Worm (Caenorhabditis elegans) whole organism, late embryonic: Measurements from ENCODE around the gene F41G3.3.

Source experiments
- C08G9.2 ChIP-seq: sonication (generic microtip); optimal IDR thresholded peaks from 2 replicates; lab custom pipeline; 2016; ENCODE audit warnings: mild to moderate bottlenecking, missing genetic modification characterization, moderate library complexity, missing compliant biosample characterization
- F13H6.1 ChIP-seq: sonication (generic microtip); optimal IDR thresholded peaks from 2 replicates; lab custom pipeline; 2016; ENCODE audit warnings: missing genetic modification characterization, missing compliant biosample characterization
- K02D7.2 ChIP-seq: sonication (generic microtip); optimal IDR thresholded peaks from 2 replicates; lab custom pipeline; 2017; ENCODE audit warnings: mild to moderate bottlenecking, missing genetic modification characterization, missing compliant biosample characterization
- K09A11.1 ChIP-seq: sonication (generic microtip); optimal IDR thresholded peaks from 2 replicates; lab custom pipeline; 2017; ENCODE audit warnings: antibody characterized with exemption, mild to moderate bottlenecking, missing genetic modification characterization, missing compliant biosample characterization; ENCODE audit not compliant: insufficient read depth
- ceh-18 ChIP-seq: sonication (generic microtip); optimal IDR thresholded peaks from 2 replicates; lab custom pipeline; 2016; ENCODE audit warnings: missing genetic modification characterization, missing compliant biosample characterization
- ceh-19 ChIP-seq: fragments of 200-800 bp; sonication (Bioruptor generic); optimal IDR thresholded peaks from 2 replicates; lab custom pipeline; 2018; ENCODE audit warnings: mild to moderate bottlenecking, missing genetic modification characterization, missing compliant biosample characterization
- ceh-2 ChIP-seq: sonication (generic microtip); optimal IDR thresholded peaks from 2 replicates; lab custom pipeline; 2016; ENCODE audit warnings: missing genotype, missing genetic modification characterization, missing compliant biosample characterization
- ceh-22 ChIP-seq: sonication (generic microtip); optimal IDR thresholded peaks from 2 replicates; lab custom pipeline; 2017; ENCODE audit warnings: missing biosample characterization, missing genetic modification characterization
- ceh-30 ChIP-seq: fragments of 150-350 bp; optimal IDR thresholded peaks from 2 replicates; lab custom pipeline; 2014; ENCODE audit warnings: missing biosample characterization, missing genetic modification characterization
- ceh-31 ChIP-seq: sonication (generic microtip); optimal IDR thresholded peaks from 2 replicates; lab custom pipeline; 2016; ENCODE audit warnings: missing genetic modification characterization, missing compliant biosample characterization
- ceh-34 ChIP-seq: sonication (generic microtip); optimal IDR thresholded peaks from 2 replicates; lab custom pipeline; 2016; ENCODE audit warnings: mild to moderate bottlenecking, missing genetic modification characterization, missing compliant biosample characterization
- ceh-45 ChIP-seq: fragments of 200-800 bp; sonication (Bioruptor generic); IDR thresholded peaks from 2 replicates; pipeline ENCODE4 v1.3.6; 2022; ENCODE audit warnings: missing genetic modification reagents, missing genetic modification characterization, missing compliant biosample characterization
- ceh-48 ChIP-seq: sonication (generic microtip); optimal IDR thresholded peaks from 2 replicates; lab custom pipeline; 2016; ENCODE audit warnings: missing genetic modification characterization, inconsistent platforms, missing compliant biosample characterization
- dmd-4 ChIP-seq: sonication (generic microtip); optimal IDR thresholded peaks from 2 replicates; lab custom pipeline; 2016; ENCODE audit warnings: borderline replicate concordance, missing genetic modification characterization, missing compliant biosample characterization
- dve-1 ChIP-seq: sonication (generic microtip); optimal IDR thresholded peaks from 2 replicates; lab custom pipeline; 2017; ENCODE audit warnings: antibody characterized with exemption, mild to moderate bottlenecking, missing genetic modification characterization, missing compliant biosample characterization
- elt-2 ChIP-seq: sonication (generic microtip); optimal IDR thresholded peaks from 2 replicates; lab custom pipeline; 2016; ENCODE audit warnings: missing genetic modification reagents, missing genetic modification characterization, missing compliant biosample characterization
- eyg-1 ChIP-seq: sonication (generic microtip); optimal IDR thresholded peaks from 2 replicates; lab custom pipeline; 2016; ENCODE audit warnings: missing genotype, missing genetic modification characterization, missing compliant biosample characterization
- fax-1 ChIP-seq: sonication (generic microtip); optimal IDR thresholded peaks from 2 replicates; lab custom pipeline; 2016; ENCODE audit warnings: missing genotype, missing genetic modification characterization, missing compliant biosample characterization
- fkh-10 ChIP-seq: fragments of 150-350 bp; optimal IDR thresholded peaks from 2 replicates; lab custom pipeline; 2014; ENCODE audit warnings: missing biosample characterization, missing genetic modification reagents, missing genetic modification characterization
- fkh-6 ChIP-seq: sonication (generic microtip); optimal IDR thresholded peaks from 2 replicates; lab custom pipeline; 2016; ENCODE audit warnings: missing genetic modification characterization, missing compliant biosample characterization
- hlh-13 ChIP-seq: fragments of 200-800 bp; sonication (Bioruptor generic); optimal IDR thresholded peaks from 2 replicates; lab custom pipeline; 2018; ENCODE audit warnings: mild to moderate bottlenecking, missing genetic modification characterization, missing compliant biosample characterization
- hlh-15 ChIP-seq: sonication (generic microtip); optimal IDR thresholded peaks from 2 replicates; lab custom pipeline; 2016; ENCODE audit warnings: missing genetic modification characterization, missing compliant biosample characterization
- hlh-30 ChIP-seq: sonication (generic microtip); optimal IDR thresholded peaks from 2 replicates; lab custom pipeline; 2017; ENCODE audit warnings: antibody characterized with exemption, missing genetic modification characterization, missing compliant biosample characterization; ENCODE audit not compliant: insufficient read depth
- hlh-8 ChIP-seq: sonication (generic microtip); optimal IDR thresholded peaks from 2 replicates; lab custom pipeline; 2016; ENCODE audit warnings: missing genotype, missing genetic modification characterization, missing compliant biosample characterization
- lim-6 ChIP-seq: sonication (generic microtip); optimal IDR thresholded peaks from 2 replicates; lab custom pipeline; 2016; ENCODE audit warnings: missing genetic modification characterization, missing compliant biosample characterization
- madf-2 ChIP-seq: sonication (generic microtip); optimal IDR thresholded peaks from 2 replicates; lab custom pipeline; 2017; ENCODE audit warnings: missing genetic modification characterization, missing compliant biosample characterization
- nhr-11 ChIP-seq: fragments of 150-350 bp; optimal IDR thresholded peaks from 2 replicates; lab custom pipeline; 2014; ENCODE audit warnings: missing biosample characterization, missing genetic modification characterization
- nhr-232 ChIP-seq: sonication (generic microtip); optimal IDR thresholded peaks from 2 replicates; lab custom pipeline; 2016; ENCODE audit warnings: missing genetic modification characterization, missing compliant biosample characterization
- npax-4 ChIP-seq: sonication (generic microtip); optimal IDR thresholded peaks from 2 replicates; lab custom pipeline; 2016; ENCODE audit warnings: missing genetic modification characterization, missing compliant biosample characterization
- pag-3 ChIP-seq: sonication (generic microtip); optimal IDR thresholded peaks from 2 replicates; lab custom pipeline; 2016; ENCODE audit warnings: missing compliant biosample characterization, missing genetic modification characterization, borderline replicate concordance
- pat-9 ChIP-seq: fragments of 200-800 bp; sonication (Bioruptor generic); optimal IDR thresholded peaks from 2 replicates; lab custom pipeline; 2018; ENCODE audit warnings: mild to moderate bottlenecking, missing genetic modification characterization, moderate library complexity, missing compliant biosample characterization
- pax-1 ChIP-seq: fragments of 150-350 bp; optimal IDR thresholded peaks from 2 replicates; lab custom pipeline; 2014; ENCODE audit warnings: missing biosample characterization, missing genetic modification characterization
- pha-4 ChIP-seq: fragments of 150-350 bp; optimal IDR thresholded peaks from 2 replicates; lab custom pipeline; 2018; ENCODE audit warnings: missing biosample characterization, missing genetic modification reagents, missing genetic modification characterization
- pqm-1 ChIP-seq: sonication (generic microtip); optimal IDR thresholded peaks from 2 replicates; lab custom pipeline; 2016; ENCODE audit warnings: missing genetic modification characterization, missing compliant biosample characterization
- pros-1 ChIP-seq: fragments of 150-350 bp; optimal IDR thresholded peaks from 2 replicates; lab custom pipeline; 2014; ENCODE audit warnings: missing biosample characterization, missing genetic modification reagents, missing genetic modification characterization
- ref-2 ChIP-seq: sonication (generic microtip); optimal IDR thresholded peaks from 2 replicates; lab custom pipeline; 2016; ENCODE audit warnings: missing genetic modification characterization, missing compliant biosample characterization
- rnt-1 ChIP-seq: sonication (generic microtip); optimal IDR thresholded peaks from 2 replicates; lab custom pipeline; 2016; ENCODE audit warnings: missing genetic modification characterization, missing compliant biosample characterization
- sdc-2 ChIP-seq: sonication (generic microtip); optimal IDR thresholded peaks from 2 replicates; lab custom pipeline; 2016; ENCODE audit warnings: missing genotype, missing genetic modification characterization, missing compliant biosample characterization
- sox-4 ChIP-seq: sonication (generic microtip); optimal IDR thresholded peaks from 2 replicates; lab custom pipeline; 2017; ENCODE audit warnings: mild to moderate bottlenecking, missing genetic modification characterization, inconsistent platforms, missing compliant biosample characterization
- syd-9 ChIP-seq: sonication (generic microtip); optimal IDR thresholded peaks from 2 replicates; lab custom pipeline; 2016; ENCODE audit warnings: mild to moderate bottlenecking, missing genetic modification characterization, moderate library complexity, missing compliant biosample characterization
- tbx-2 ChIP-seq: sonication (generic microtip); optimal IDR thresholded peaks from 2 replicates; lab custom pipeline; 2016; ENCODE audit warnings: missing genetic modification characterization, missing compliant biosample characterization
- ttx-3 ChIP-seq: sonication (generic microtip); optimal IDR thresholded peaks from 2 replicates; lab custom pipeline; 2016; ENCODE audit warnings: missing genetic modification reagents, missing genetic modification characterization, missing compliant biosample characterization
- unc-3 ChIP-seq, 2 experiments: fragments of 200-800 bp in 1 of 2; sonication (Bioruptor generic) in 1 of 2; sonication (generic microtip) in 1 of 2; conservative IDR thresholded peaks in 1 of 2; optimal IDR thresholded peaks in 1 of 2; 2 replicates each; pipeline versions ENCODE4 v1.3.6 to Lab custom; 2016 to 2022; ENCODE audit warnings: missing compliant biosample characterization in 2 of 2, missing genetic modification characterization in 2 of 2, missing genetic modification reagents in 1 of 2
- unc-42 ChIP-seq: sonication (generic microtip); optimal IDR thresholded peaks from 2 replicates; lab custom pipeline; 2016; ENCODE audit warnings: missing genotype, missing genetic modification characterization, missing compliant biosample characterization
- unc-55 ChIP-seq: sonication (generic microtip); optimal IDR thresholded peaks from 2 replicates; lab custom pipeline; 2017; ENCODE audit warnings: missing biosample characterization, missing genetic modification reagents, missing genetic modification characterization
- unc-86 ChIP-seq: sonication (generic microtip); optimal IDR thresholded peaks from 2 replicates; lab custom pipeline; 2016; ENCODE audit warnings: missing genetic modification characterization, missing compliant biosample characterization
- ztf-16 ChIP-seq: sonication (generic microtip); optimal IDR thresholded peaks from 2 replicates; lab custom pipeline; 2017; ENCODE audit warnings: missing genetic modification characterization, missing compliant biosample characterization

The F41G3.3 gene

ce11 chrII:6729331-6729730 lies 27.0 kb upstream of the F41G3.3 start, which contains the start of gene T14B4.8 (continued):
- no peak for TF ChIP-seq ref-2 (tag; lab: Kevin White, UChicago)
- TF ChIP-seq fkh-10 (GFP tag; lab: Kevin White, UChicago): no peak
- TF ChIP-seq tbx-2 (tag; lab: Kevin White, UChicago): peak; percentile 21
- peak; percentile 31 for TF ChIP-seq ceh-31 (tag; lab: Kevin White, UChicago)
- no peak for TF ChIP-seq hlh-15
- no peak for TF ChIP-seq K02D7.2 (tag; lab: Kevin White, UChicago)
- TF ChIP-seq hlh-30 (tag; lab: Kevin White, UChicago): no peak
- TF ChIP-seq ztf-16 (tag; lab: Kevin White, UChicago): no peak

DNA sequence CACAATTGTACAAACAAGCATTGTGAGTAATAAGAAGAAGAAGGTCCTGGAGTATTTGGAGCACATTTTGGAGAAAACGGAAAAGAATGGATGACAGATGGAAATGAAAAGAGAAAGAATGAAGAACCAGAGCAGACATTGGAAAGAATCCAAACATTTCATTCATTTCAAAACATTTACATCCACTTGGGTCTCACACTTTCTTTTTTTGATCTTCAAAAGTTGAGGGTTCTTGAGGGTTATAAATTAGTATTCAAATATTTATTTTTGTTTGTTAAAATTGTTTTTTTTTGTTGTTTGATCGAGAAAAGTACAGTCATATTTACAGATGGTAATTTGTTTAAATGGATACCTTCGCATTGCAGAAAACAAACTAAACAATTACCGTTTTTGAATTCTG lies 22.6 kb upstream of the F41G3.3 start, which contains the start of gene T14B4.9:
TSS of gene T14B4.9 (minus strand) at position 101 of the 400 bp plus-strand sequence.
- TF ChIP-seq unc-3 (GFP tag; conservative IDR thresholded peaks at IDR 0.05; lab: Robert Waterston, UW): no peak
- TF ChIP-seq unc-3 (tag; optimal IDR thresholded peaks at IDR 0.05; lab: Kevin White, UChicago): no peak
- TF ChIP-seq ceh-19 (GFP tag; lab: Kevin White, UChicago): no peak
- TF ChIP-seq nhr-11 (tag; lab: Kevin White, UChicago): no peak
- no peak for TF ChIP-seq C08G9.2
- TF ChIP-seq unc-42 (tag; lab: Kevin White, UChicago): no peak
- no peak for TF ChIP-seq ceh-34 (tag; lab: Kevin White, UChicago)
- TF ChIP-seq K02D7.2 (tag; lab: Kevin White, UChicago): no peak
- TF ChIP-seq F13H6.1 (tag; lab: Kevin White, UChicago): no peak
- no peak for TF ChIP-seq pqm-1
- TF ChIP-seq eyg-1 (tag; lab: Kevin White, UChicago): no peak
- TF ChIP-seq pha-4 (tag; lab: Kevin White, UChicago): no peak
- TF ChIP-seq npax-4 (tag; lab: Kevin White, UChicago): no peak
- no peak for TF ChIP-seq hlh-13 (GFP tag; lab: Kevin White, UChicago)
- TF ChIP-seq dmd-4: no peak

DNA sequence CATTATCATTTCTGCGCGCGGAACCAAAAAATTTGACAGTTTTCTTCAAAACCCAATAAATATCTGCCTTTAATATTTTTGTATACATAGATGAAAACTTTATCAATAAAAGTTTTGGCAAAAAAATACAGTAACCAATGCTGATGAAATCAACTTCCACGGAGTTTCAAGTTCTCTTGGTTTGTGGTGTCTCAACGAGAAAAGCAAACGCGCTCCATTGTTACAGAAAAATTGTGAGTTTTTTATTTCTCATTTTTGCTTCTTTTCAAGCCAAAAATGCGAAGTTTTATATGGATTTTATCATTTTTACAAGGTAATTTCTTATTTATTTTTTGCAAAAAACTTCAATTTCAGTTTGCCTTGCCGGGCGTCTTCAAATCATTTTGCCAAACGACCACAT lies 21.7 kb upstream of the F41G3.3 start, which contains the start of gene T14B4.3:
TSS of gene T14B4.3 (plus strand) at position 264 of the 400 bp plus-strand sequence.
- TF ChIP-seq nhr-11 (tag; lab: Kevin White, UChicago): no peak
- peak; percentile 48 for TF ChIP-seq lim-6
- no peak for TF ChIP-seq sdc-2 (tag; lab: Kevin White, UChicago)
- TF ChIP-seq unc-86 (tag; lab: Kevin White, UChicago): peak; percentile 15
- TF ChIP-seq ceh-30 (tag; lab: Kevin White, UChicago): no peak
- TF ChIP-seq ceh-19 (GFP tag; lab: Kevin White, UChicago): no peak
- TF ChIP-seq ceh-22: no peak
- TF ChIP-seq pqm-1: peak; percentile 8
- TF ChIP-seq ztf-16 (tag; lab: Kevin White, UChicago): peak; percentile 39
- no peak for TF ChIP-seq unc-55 (GFP tag; lab: Kevin White, UChicago)
- TF ChIP-seq F13H6.1 (tag; lab: Kevin White, UChicago): peak; percentile 67
- TF ChIP-seq ceh-2 (tag; lab: Kevin White, UChicago): peak; percentile 78
- TF ChIP-seq fax-1: peak; percentile 84
- peak; percentile 76 for TF ChIP-seq ref-2 (tag; lab: Kevin White, UChicago)
- TF ChIP-seq fkh-6 (tag; lab: Kevin White, UChicago): peak; percentile 61
- no peak for TF ChIP-seq pat-9 (tag; lab: Kevin White, UChicago)
- TF ChIP-seq ceh-48 (tag; lab: Kevin White, UChicago): no peak
- TF ChIP-seq ttx-3: no peak
- no peak for TF ChIP-seq hlh-13 (GFP tag; lab: Kevin White, UChicago)
- no peak for TF ChIP-seq sox-4 (tag; lab: Kevin White, UChicago)
- peak; percentile 58 for TF ChIP-seq ceh-34 (tag; lab: Kevin White, UChicago)
- peak; percentile 6 for TF ChIP-seq pax-1
- no peak for TF ChIP-seq dmd-4
- peak; percentile 44 for TF ChIP-seq ceh-18 (tag; lab: Kevin White, UChicago)
- TF ChIP-seq hlh-8 (tag; lab: Kevin White, UChicago): peak; percentile 75
- no peak for TF ChIP-seq madf-2 (tag; lab: Kevin White, UChicago)
- peak; percentile 71 for TF ChIP-seq elt-2 (tag; lab: Kevin White, UChicago)
- no peak for TF ChIP-seq pag-3 (tag; lab: Kevin White, UChicago)
- peak; percentile 44 for TF ChIP-seq unc-42 (tag; lab: Kevin White, UChicago)
- TF ChIP-seq nhr-232: no peak
- peak; percentile 43 for TF ChIP-seq syd-9 (tag; lab: Kevin White, UChicago)
- no peak for TF ChIP-seq dve-1
- TF ChIP-seq rnt-1 (tag; lab: Kevin White, UChicago): peak; percentile 49
- TF ChIP-seq K09A11.1 (tag; lab: Kevin White, UChicago): no peak
- no peak for TF ChIP-seq ceh-45
- no peak for TF ChIP-seq pros-1 (tag; lab: Kevin White, UChicago)
- TF ChIP-seq C08G9.2: peak; percentile 80
